Worm (Caenorhabditis elegans): Measurements from ENCODE around the gene Y34B4A.2.

Gene Y34B4A.2

DNA sequence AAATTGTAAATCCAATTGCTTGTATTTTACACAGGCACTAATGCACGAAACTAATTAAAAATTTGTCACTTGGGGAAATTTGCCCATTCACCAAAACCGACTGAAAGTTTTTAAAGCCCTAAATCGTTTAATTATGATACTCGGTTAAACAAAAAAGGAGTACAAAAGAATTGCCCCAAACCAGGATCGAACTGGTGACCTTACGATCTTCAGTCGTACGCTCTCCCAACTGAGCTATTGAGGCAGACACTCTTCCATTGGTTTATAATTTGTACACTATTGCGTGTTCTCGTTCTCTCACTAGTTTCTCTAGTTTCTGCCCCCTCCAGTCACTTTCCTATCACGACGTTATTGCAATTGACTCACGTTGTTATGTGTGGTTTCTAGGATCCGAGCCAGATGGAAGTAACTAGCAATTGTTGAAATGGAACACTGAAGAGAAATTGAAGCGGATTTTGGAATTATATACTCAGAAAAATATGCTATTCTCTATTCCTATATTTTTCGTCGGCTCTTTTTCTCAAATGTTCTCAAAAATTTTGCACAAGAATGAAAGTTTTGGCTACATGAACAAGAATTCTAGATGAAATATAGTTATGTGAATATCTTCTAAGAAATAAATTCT lies 40.0 kb downstream of the Y34B4A.2 start:
- TF ChIP-seq mdl-1 (tag; optimal IDR thresholded peaks at IDR 0.05) = no peak
- no peak for TF ChIP-seq dmd-4 (tag; optimal IDR thresholded peaks at IDR 0.05)
- no peak for TF ChIP-seq alr-1 (tag; optimal IDR thresholded peaks at IDR 0.05)
- TF ChIP-seq sem-4 (tag; optimal IDR thresholded peaks at IDR 0.05) = peak; percentile 25
- no peak for TF ChIP-seq peb-1 (tag; optimal IDR thresholded peaks at IDR 0.05)
- TF ChIP-seq unc-55 (GFP tag; optimal IDR thresholded peaks at IDR 0.05) = no peak
- no peak for TF ChIP-seq skn-1 (tag; optimal IDR thresholded peaks at IDR 0.05)
- TF ChIP-seq sma-3 (GFP tag; optimal IDR thresholded peaks at IDR 0.05) = no peak
- TF ChIP-seq blmp-1 (tag; optimal IDR thresholded peaks at IDR 0.05; ENCODE audit: insufficient read depth) = no peak
- peak; percentile 10 for TF ChIP-seq Y55F3AM.14 (GFP tag; optimal IDR thresholded peaks at IDR 0.05)
- no peak for TF ChIP-seq nhr-11 (tag; optimal IDR thresholded peaks at IDR 0.05)
- TF ChIP-seq nhr-25 (tag; optimal IDR thresholded peaks at IDR 0.05) = no peak
- TF ChIP-seq egl-27 (tag; optimal IDR thresholded peaks at IDR 0.05) = peak; percentile 47
- no peak for TF ChIP-seq ceh-82 (tag; optimal IDR thresholded peaks at IDR 0.05)
- TF ChIP-seq gmeb-1 (tag; optimal IDR thresholded peaks at IDR 0.05) = peak; percentile 58
- no peak for TF ChIP-seq snpc-4 (tag; optimal IDR thresholded peaks at IDR 0.05)
- TF ChIP-seq nhr-77 (tag; optimal IDR thresholded peaks at IDR 0.05) = no peak
- no peak for TF ChIP-seq lin-39 (tag; optimal IDR thresholded peaks at IDR 0.05)
- TF ChIP-seq ZK546.5 (tag; optimal IDR thresholded peaks at IDR 0.05) = no peak
- peak; percentile 15 for TF ChIP-seq lin-13 (GFP tag; optimal IDR thresholded peaks at IDR 0.05)
- peak; percentile 45 for TF ChIP-seq crh-2 (tag; optimal IDR thresholded peaks at IDR 0.05)
- TF ChIP-seq lsy-2 (tag; optimal IDR thresholded peaks at IDR 0.05) = peak in 1 of 2 experiments; percentile 27
- TF ChIP-seq elt-1 (tag; optimal IDR thresholded peaks at IDR 0.05) = no peak
- no peak for TF ChIP-seq nhr-6 (tag; optimal IDR thresholded peaks at IDR 0.05)
- no peak for TF ChIP-seq ztf-4 (tag; optimal IDR thresholded peaks at IDR 0.05)
- TF ChIP-seq nhr-23 (tag; optimal IDR thresholded peaks at IDR 0.05) = no peak
- TF ChIP-seq elt-3 (tag; optimal IDR thresholded peaks at IDR 0.05) = no peak
- TF ChIP-seq mab-5 (tag; optimal IDR thresholded peaks at IDR 0.05) = no peak
- no peak for TF ChIP-seq unc-39 (tag; optimal IDR thresholded peaks at IDR 0.05)
- TF ChIP-seq unc-62 (GFP tag; optimal IDR thresholded peaks at IDR 0.05) = no peak
- TF ChIP-seq sma-9 (GFP tag; optimal IDR thresholded peaks at IDR 0.05) = peak; percentile 70
- no peak for TF ChIP-seq sma-9 (tag; optimal IDR thresholded peaks at IDR 0.05)
- no peak for TF ChIP-seq C34F6.9 (tag; optimal IDR thresholded peaks at IDR 0.05)
- no peak for TF ChIP-seq lin-11 (tag; optimal IDR thresholded peaks at IDR 0.05)
- no peak for TF ChIP-seq ceh-16 (tag; optimal IDR thresholded peaks at IDR 0.05)
- peak; percentile 35 for TF ChIP-seq nhr-21 (tag; optimal IDR thresholded peaks at IDR 0.05)
- no peak for TF ChIP-seq nhr-237 (tag; optimal IDR thresholded peaks at IDR 0.05)
- TF ChIP-seq aly-2 (tag; optimal IDR thresholded peaks at IDR 0.05) = no peak
- TF ChIP-seq R02D3.7 (tag; optimal IDR thresholded peaks at IDR 0.05) = no peak
- no peak for TF ChIP-seq nhr-12 (tag; optimal IDR thresholded peaks at IDR 0.05)
- no peak for TF ChIP-seq nhr-10 (tag; optimal IDR thresholded peaks at IDR 0.05)
- peak; percentile 51 for TF ChIP-seq fos-1 (tag; optimal IDR thresholded peaks at IDR 0.05)
- TF ChIP-seq mbf-1 (tag; optimal IDR thresholded peaks at IDR 0.05) = no peak
- TF ChIP-seq F13H6.1 (tag; optimal IDR thresholded peaks at IDR 0.05) = peak; percentile 31
- TF ChIP-seq zag-1 (tag; optimal IDR thresholded peaks at IDR 0.05) = no peak
- TF ChIP-seq ztf-11 (tag; optimal IDR thresholded peaks at IDR 0.05) = no peak
- no peak for TF ChIP-seq ztf-1 (GFP tag; conservative IDR thresholded peaks at IDR 0.05)
- TF ChIP-seq nhr-129 (tag; optimal IDR thresholded peaks at IDR 0.05) = peak; percentile 83
- no peak for TF ChIP-seq ama-1 (optimal IDR thresholded peaks at IDR 0.05)

Data from whole organism, L2 larva.